Worm (Caenorhabditis elegans) whole organism, L3 larva: ENCODE measurements around the gene lgc-17.

Experiments
- R02D3.7 ChIP-seq: fragments of 150-350 bp; optimal IDR thresholded peaks from 2 replicates; lab custom pipeline; 2014; ENCODE audit warnings: missing biosample characterization, missing genetic modification characterization
- aly-2 ChIP-seq: fragments of 150-350 bp; optimal IDR thresholded peaks from 2 replicates; lab custom pipeline; 2014; ENCODE audit warnings: missing biosample characterization, missing genetic modification characterization
- ama-1 ChIP-seq: fragments of 150-350 bp; optimal IDR thresholded peaks from 2 replicates; lab custom pipeline; 2018
- ceh-28 ChIP-seq: fragments of 150-350 bp; optimal IDR thresholded peaks from 2 replicates; lab custom pipeline; 2014; ENCODE audit warnings: missing biosample characterization, missing genetic modification reagents, missing genetic modification characterization
- ceh-82 ChIP-seq: fragments of 150-350 bp; optimal IDR thresholded peaks from 2 replicates; lab custom pipeline; 2014; ENCODE audit warnings: missing biosample characterization, missing genetic modification characterization
- daf-12 ChIP-seq: fragments of 150-350 bp; optimal IDR thresholded peaks from 2 replicates; lab custom pipeline; 2014; ENCODE audit warnings: missing biosample characterization, missing genetic modification reagents, missing genetic modification characterization
- egl-27 ChIP-seq: sonication (generic microtip); optimal IDR thresholded peaks from 4 replicates; lab custom pipeline; 2017; ENCODE audit warnings: missing biosample characterization, missing genetic modification reagents, missing genetic modification characterization
- egl-5 ChIP-seq: fragments of 150-350 bp; optimal IDR thresholded peaks from 2 replicates; lab custom pipeline; 2017; ENCODE audit warnings: missing biosample characterization, missing genetic modification reagents, missing genetic modification characterization, inconsistent platforms
- elt-1 ChIP-seq: fragments of 150-350 bp; optimal IDR thresholded peaks from 2 replicates; lab custom pipeline; 2014; ENCODE audit warnings: missing biosample characterization, missing genetic modification characterization
- elt-2 ChIP-seq: sonication (generic microtip); optimal IDR thresholded peaks from 2 replicates; lab custom pipeline; 2016; ENCODE audit warnings: missing genetic modification reagents, mild to moderate bottlenecking, missing genetic modification characterization, missing compliant biosample characterization
- elt-3 ChIP-seq, 3 experiments: fragments of 150-350 bp in 1 of 3; sonication (generic microtip) in 2 of 3; optimal IDR thresholded peaks; 2 replicates in 2 of 3; 4 replicates in 1 of 3; lab custom pipeline; 2014 to 2017; ENCODE audit warnings: missing biosample characterization in 3 of 3, missing genetic modification characterization in 3 of 3
- eor-1 ChIP-seq, 2 experiments: fragments of 150-350 bp; optimal IDR thresholded peaks; 2 replicates each; lab custom pipeline; 2014 to 2018; ENCODE audit warnings: missing biosample characterization in 2 of 2, missing genetic modification characterization in 2 of 2
- fkh-10 ChIP-seq: sonication (generic microtip); optimal IDR thresholded peaks from 2 replicates; lab custom pipeline; 2017; ENCODE audit warnings: missing biosample characterization, missing genetic modification reagents, missing genetic modification characterization
- fkh-2 ChIP-seq: fragments of 150-350 bp; optimal IDR thresholded peaks from 2 replicates; lab custom pipeline; 2014; ENCODE audit warnings: missing biosample characterization, missing genetic modification reagents, missing genetic modification characterization
- hmg-11 ChIP-seq: sonication (generic microtip); optimal IDR thresholded peaks from 2 replicates; lab custom pipeline; 2016; ENCODE audit warnings: missing genetic modification characterization, missing compliant biosample characterization
- jun-1 ChIP-seq: fragments of 150-350 bp; optimal IDR thresholded peaks from 2 replicates; lab custom pipeline; 2014; ENCODE audit warnings: missing biosample characterization, missing genetic modification reagents, missing genetic modification characterization
- lin-15B ChIP-seq: fragments of 150-350 bp; optimal IDR thresholded peaks from 2 replicates; lab custom pipeline; 2014; ENCODE audit warnings: missing biosample characterization, missing genetic modification characterization
- lin-39 ChIP-seq: fragments of 150-350 bp; optimal IDR thresholded peaks from 2 replicates; lab custom pipeline; 2018; ENCODE audit warnings: missing biosample characterization, missing genetic modification reagents, missing genetic modification characterization
- lsy-12 ChIP-seq: sonication (generic microtip); optimal IDR thresholded peaks from 2 replicates; lab custom pipeline; 2016; ENCODE audit warnings: mild to moderate bottlenecking, missing genetic modification characterization, missing compliant biosample characterization
- mdl-1 ChIP-seq: fragments of 150-350 bp; optimal IDR thresholded peaks from 2 replicates; lab custom pipeline; 2014; ENCODE audit warnings: missing biosample characterization, missing genetic modification characterization
- nfya-1 ChIP-seq: sonication (generic microtip); optimal IDR thresholded peaks from 2 replicates; lab custom pipeline; 2017; ENCODE audit warnings: missing genetic modification characterization, mild to moderate bottlenecking, missing compliant biosample characterization, antibody characterized with exemption, moderate library complexity; ENCODE audit not compliant: insufficient read depth
- nhr-23 ChIP-seq: fragments of 150-350 bp; optimal IDR thresholded peaks from 2 replicates; lab custom pipeline; 2014; ENCODE audit warnings: missing biosample characterization, missing genetic modification reagents, missing genetic modification characterization
- nhr-237 ChIP-seq: fragments of 150-350 bp; optimal IDR thresholded peaks from 2 replicates; lab custom pipeline; 2014; ENCODE audit warnings: missing biosample characterization, missing genetic modification characterization
- nhr-25 ChIP-seq: sonication (generic microtip); optimal IDR thresholded peaks from 2 replicates; lab custom pipeline; 2017; ENCODE audit warnings: missing biosample characterization, missing genetic modification characterization
- nhr-43 ChIP-seq: sonication (generic microtip); optimal IDR thresholded peaks from 2 replicates; lab custom pipeline; 2016; ENCODE audit warnings: mild to moderate bottlenecking, missing genetic modification characterization, missing compliant biosample characterization; ENCODE audit not compliant: poor library complexity, severe bottlenecking
- nhr-67 ChIP-seq: fragments of 150-350 bp; optimal IDR thresholded peaks from 2 replicates; lab custom pipeline; 2014; ENCODE audit warnings: missing biosample characterization, missing genetic modification characterization
- pha-4 ChIP-seq: fragments of 150-350 bp; optimal IDR thresholded peaks from 2 replicates; lab custom pipeline; 2014; ENCODE audit warnings: missing biosample characterization, missing genetic modification reagents, missing genetic modification characterization
- pqm-1 ChIP-seq: fragments of 150-350 bp; optimal IDR thresholded peaks from 2 replicates; lab custom pipeline; 2017; ENCODE audit warnings: missing biosample characterization, missing genetic modification characterization, inconsistent platforms
- skn-1 ChIP-seq: fragments of 150-350 bp; optimal IDR thresholded peaks from 2 replicates; lab custom pipeline; 2014; ENCODE audit warnings: missing biosample characterization, missing genetic modification characterization
- snpc-4 ChIP-seq: fragments of 150-350 bp; optimal IDR thresholded peaks from 2 replicates; lab custom pipeline; 2014; ENCODE audit warnings: missing biosample characterization, missing genetic modification characterization
- tbx-2 ChIP-seq: sonication (generic microtip); optimal IDR thresholded peaks from 2 replicates; lab custom pipeline; 2016; ENCODE audit warnings: mild to moderate bottlenecking, missing genetic modification characterization, missing compliant biosample characterization
- unc-39 ChIP-seq: sonication (generic microtip); optimal IDR thresholded peaks from 4 replicates; lab custom pipeline; 2017; ENCODE audit warnings: missing biosample characterization, missing genetic modification characterization
- unc-62 ChIP-seq: fragments of 150-350 bp; sonication (generic microtip); optimal IDR thresholded peaks from 4 replicates; lab custom pipeline; 2014; ENCODE audit warnings: missing biosample characterization, missing genetic modification reagents, missing genetic modification characterization
- ztf-4 ChIP-seq: fragments of 150-350 bp; optimal IDR thresholded peaks from 2 replicates; lab custom pipeline; 2014; ENCODE audit warnings: missing biosample characterization, missing genetic modification characterization

Gene lgc-17

ce11 chrX:12160002-12160690 lies 38.8 kb downstream of the lgc-17 start, which contains the start of gene F57G12.2:
TSS of gene F57G12.2 (minus strand) at chrX:12160052.
- TF ChIP-seq nhr-43 (peak; percentile 38), nhr-25 (peak; percentile 60), hmg-11 (peak; percentile 11), R02D3.7 (tag; lab: Kevin White, UChicago) (no peak), nhr-67 (tag; lab: Kevin White, UChicago) (no peak), nhr-23 (tag; lab: Kevin White, UChicago) (peak; percentile 59), fkh-10 (GFP tag; lab: Kevin White, UChicago) (no peak)

ce11 chrX:12162659-12163058 lies 41.3 kb downstream of the lgc-17 start:
- TF ChIP-seq nhr-237 (tag; lab: Kevin White, UChicago) (no peak), pha-4 (tag; lab: Kevin White, UChicago) (peak; percentile 96)

- TF ChIP-seq hmg-11 (no peak), snpc-4 (no peak), daf-12 (tag; lab: Kevin White, UChicago) (no peak)
Observed at ce11 chrX:12164047-12164446, 42.7 kb downstream of the lgc-17 start.

- TF ChIP-seq tbx-2 (tag; lab: Kevin White, UChicago), result no peak
- TF ChIP-seq elt-3 (tag; optimal IDR thresholded peaks at IDR 0.05; lab: Kevin White, UChicago), result no peak
- peak; percentile 21 for TF ChIP-seq egl-5 (tag; lab: Kevin White, UChicago)
- no peak for TF ChIP-seq lin-39
- peak; percentile 80 for TF ChIP-seq elt-1 (tag; lab: Kevin White, UChicago)
Observed at ce11 chrX:12164943-12165342, 43.6 kb downstream of the lgc-17 start.

ce11 chrX:12167632-12168377 lies 46.4 kb downstream of the lgc-17 start:
- TF ChIP-seq lin-39 (peak; percentile 59), pha-4 (tag; lab: Kevin White, UChicago) (peak; percentile 80), ama-1 (no peak)
- TF ChIP-seq, all 47 proteins: peak for 2

ce11 chrX:12168765-12169164 lies 47.4 kb downstream of the lgc-17 start:
- TF ChIP-seq ztf-4 (tag; lab: Kevin White, UChicago), result no peak
- peak; percentile 10 for TF ChIP-seq pha-4 (tag; lab: Kevin White, UChicago)
- TF ChIP-seq fkh-10 (GFP tag; lab: Kevin White, UChicago), result no peak
- peak; percentile 19 for TF ChIP-seq nhr-25
- no peak for TF ChIP-seq nfya-1 (tag; lab: Kevin White, UChicago)
- no peak for TF ChIP-seq fkh-2

ce11 chrX:12169390-12169789 lies 48.0 kb downstream of the lgc-17 start:
- TF ChIP-seq nhr-237 (tag; lab: Kevin White, UChicago), result no peak
- peak; percentile 67 for TF ChIP-seq ama-1
- TF ChIP-seq, all 47 proteins: peak for 1

- TF ChIP-seq egl-5 (tag; lab: Kevin White, UChicago), result peak; percentile 48
- TF ChIP-seq fkh-10 (GFP tag; lab: Kevin White, UChicago), result peak; percentile 56
- TF ChIP-seq snpc-4, result no peak
- peak; percentile 58 for TF ChIP-seq skn-1 (tag; lab: Kevin White, UChicago)
- peak; percentile 71 for TF ChIP-seq elt-1 (tag; lab: Kevin White, UChicago)
- TF ChIP-seq elt-2 (tag; lab: Kevin White, UChicago), result peak; percentile 57
- TF ChIP-seq pqm-1 (tag; lab: Kevin White, UChicago), result peak; percentile 41
- peak; percentile 41 for TF ChIP-seq egl-27 (tag; lab: Kevin White, UChicago)
- peak; percentile 76 for TF ChIP-seq nhr-23 (tag; lab: Kevin White, UChicago)
- no peak for TF ChIP-seq eor-1 (tag; optimal IDR thresholded peaks at IDR 0.05; lab: Kevin White, UChicago)
- TF ChIP-seq mdl-1 (tag; lab: Kevin White, UChicago), result peak; percentile 51
- TF ChIP-seq lin-15B, result peak; percentile 7
- TF ChIP-seq ceh-82 (tag; lab: Kevin White, UChicago), result no peak
- TF ChIP-seq jun-1, result peak; percentile 36
- no peak for TF ChIP-seq fkh-2
- TF ChIP-seq unc-39 (tag; lab: Kevin White, UChicago), result no peak
- TF ChIP-seq lsy-12 (tag; lab: Kevin White, UChicago), result peak; percentile 9
- no peak for TF ChIP-seq aly-2 (tag; lab: Kevin White, UChicago)
- peak; percentile 88 for TF ChIP-seq nhr-25
- TF ChIP-seq unc-62 (GFP tag; lab: Kevin White, UChicago), result peak; percentile 55
- peak; percentile 90 for TF ChIP-seq nfya-1 (tag; lab: Kevin White, UChicago)
- TF ChIP-seq ceh-28 (tag; lab: Kevin White, UChicago), result peak; percentile 39
Observed at ce11 chrX:12171631-12172348, 50.4 kb downstream of the lgc-17 start, which contains the start of gene F57G12.1. TSS of gene F57G12.1 (minus strand) at chrX:12171681.
